Fruit fly (Drosophila melanogaster): ENCODE results near the gene CG31637.

dm6 chr2L:6508666-6509065 lies 10.2 kb downstream of the CG31637 start:
- no peak for TF ChIP-seq CTCF (optimal IDR thresholded peaks at IDR 0.05)
- TF ChIP-seq CG8478 (optimal IDR thresholded peaks at IDR 0.05): no peak

All from S2 (cell line).